Worm (Caenorhabditis elegans) whole organism, early embryonic: ENCODE data around the gene B0244.5.

Experiments used
- B0310.2 ChIP-seq: sonication (generic microtip); optimal IDR thresholded peaks from 2 replicates; lab custom pipeline; 2016; ENCODE audit warnings: mild to moderate bottlenecking, missing genetic modification characterization, missing compliant biosample characterization
- F13C5.2 ChIP-seq: sonication (generic microtip); optimal IDR thresholded peaks from 2 replicates; lab custom pipeline; 2017; ENCODE audit warnings: mild to moderate bottlenecking, missing genetic modification characterization, inconsistent platforms, missing compliant biosample characterization
- aly-1 ChIP-seq: sonication (generic microtip); optimal IDR thresholded peaks from 2 replicates; lab custom pipeline; 2016; ENCODE audit warnings: missing genetic modification characterization, missing compliant biosample characterization
- ama-1 ChIP-seq: fragments of 150-350 bp; optimal IDR thresholded peaks from 2 replicates; lab custom pipeline; 2014
- ceh-13 ChIP-seq: fragments of 200-800 bp; sonication (Bioruptor generic); optimal IDR thresholded peaks from 2 replicates; lab custom pipeline; 2018; ENCODE audit warnings: mild to moderate bottlenecking, missing genetic modification characterization, missing compliant biosample characterization
- ceh-36 ChIP-seq: sonication (generic microtip); optimal IDR thresholded peaks from 2 replicates; lab custom pipeline; 2016; ENCODE audit warnings: missing genetic modification characterization, inconsistent platforms, missing compliant biosample characterization
- ets-7 ChIP-seq: sonication (generic microtip); optimal IDR thresholded peaks from 2 replicates; lab custom pipeline; 2016; ENCODE audit warnings: missing genotype, missing genetic modification characterization, missing compliant biosample characterization
- flt-1 ChIP-seq: fragments of 200-800 bp; sonication (Bioruptor generic); IDR thresholded peaks from 2 replicates; pipeline ENCODE4 v1.3.6; 2022; ENCODE audit warnings: missing genetic modification characterization, missing compliant biosample characterization
- hmbx-1 ChIP-seq: sonication (generic microtip); optimal IDR thresholded peaks from 2 replicates; lab custom pipeline; 2016; ENCODE audit warnings: mild to moderate bottlenecking, missing genetic modification characterization, missing compliant biosample characterization
- hmg-4 ChIP-seq: fragments of 200-800 bp; sonication (Bioruptor generic); optimal IDR thresholded peaks from 2 replicates; lab custom pipeline; 2018; ENCODE audit warnings: mild to moderate bottlenecking, missing genetic modification characterization, missing compliant biosample characterization
- hnd-1 ChIP-seq: sonication (generic microtip); optimal IDR thresholded peaks from 2 replicates; lab custom pipeline; 2016; ENCODE audit warnings: missing genetic modification characterization, missing compliant biosample characterization
- pes-1 ChIP-seq: fragments of 200-800 bp; sonication (Bioruptor generic); IDR thresholded peaks from 2 replicates; pipeline ENCODE4 v1.3.6; 2022; ENCODE audit warnings: missing genetic modification reagents, missing genetic modification characterization, missing compliant biosample characterization
- scrt-1 ChIP-seq: fragments of 200-800 bp; sonication (Bioruptor generic); IDR thresholded peaks from 2 replicates; pipeline ENCODE4 v1.3.6; 2022; ENCODE audit warnings: missing genetic modification characterization, missing compliant biosample characterization
- sea-1 ChIP-seq: fragments of 200-800 bp; sonication (Bioruptor generic); conservative IDR thresholded peaks from 2 replicates; pipeline ENCODE4 v1.3.6; 2022; ENCODE audit warnings: missing genetic modification characterization, missing compliant biosample characterization
- tbx-11 ChIP-seq: fragments of 200-800 bp; sonication (Bioruptor generic); IDR thresholded peaks from 2 replicates; pipeline ENCODE4 v1.3.6; 2022; ENCODE audit warnings: missing genetic modification characterization, missing compliant biosample characterization
- tbx-37 ChIP-seq: fragments of 200-800 bp; sonication (Bioruptor generic); conservative IDR thresholded peaks from 2 replicates; pipeline ENCODE4 v1.3.6; 2022; ENCODE audit warnings: missing genetic modification reagents, missing genetic modification characterization, missing compliant biosample characterization
- tra-4 ChIP-seq: sonication (generic microtip); optimal IDR thresholded peaks from 2 replicates; lab custom pipeline; 2017; ENCODE audit warnings: missing genetic modification characterization, missing compliant biosample characterization

The B0244.5 gene

DNA sequence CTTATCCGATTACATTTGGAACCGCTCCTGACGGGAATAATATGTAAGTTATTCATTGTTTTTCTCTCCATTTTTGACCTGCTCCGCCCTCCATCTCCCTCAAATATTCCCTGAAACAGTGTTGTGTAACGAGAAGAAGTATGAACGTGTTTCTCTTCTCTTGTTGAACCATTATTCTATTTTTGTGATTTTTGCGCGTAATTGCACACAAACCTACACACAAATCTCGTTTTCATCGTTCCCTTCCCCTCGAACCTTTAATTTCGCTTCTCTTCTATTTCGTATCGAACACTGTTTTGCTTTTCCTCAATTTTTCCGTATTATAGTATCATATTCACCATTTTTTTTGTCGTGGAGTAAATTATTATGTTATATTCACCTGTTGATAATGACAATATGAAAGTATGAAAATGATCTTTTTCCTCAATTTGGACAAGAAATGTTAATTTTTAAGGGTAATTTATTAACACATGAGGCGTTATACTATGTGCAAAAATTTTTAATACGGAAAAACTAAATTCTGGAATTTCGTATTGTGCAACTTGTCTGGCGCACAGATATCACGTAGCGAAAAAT is 27.4 kb upstream of the B0244.5 start:
- TF ChIP-seq tra-4 (tag; lab: Kevin White, UChicago), result no peak
- no peak for TF ChIP-seq hnd-1 (tag; lab: Kevin White, UChicago)
- no peak for TF ChIP-seq flt-1 (GFP tag; lab: Robert Waterston, UW)
- TF ChIP-seq ets-7 (tag; lab: Kevin White, UChicago), result no peak
- no peak for TF ChIP-seq B0310.2
- no peak for TF ChIP-seq ama-1 (lab: Kevin White, UChicago)
- TF ChIP-seq scrt-1 (GFP tag; lab: Robert Waterston, UW), result no peak
- no peak for TF ChIP-seq tbx-37 (GFP tag; lab: Robert Waterston, UW)
- no peak for TF ChIP-seq hmg-4
- no peak for TF ChIP-seq hmbx-1 (tag; lab: Kevin White, UChicago)
- TF ChIP-seq sea-1 (GFP tag; lab: Robert Waterston, UW), result no peak
- TF ChIP-seq tbx-11 (GFP tag; lab: Robert Waterston, UW), result no peak
- TF ChIP-seq aly-1 (tag; lab: Kevin White, UChicago), result no peak
- TF ChIP-seq F13C5.2, result no peak
- TF ChIP-seq ceh-36 (tag; lab: Kevin White, UChicago), result no peak
- TF ChIP-seq pes-1 (GFP tag; lab: Robert Waterston, UW), result no peak
- no peak for TF ChIP-seq ceh-13 (GFP tag; lab: Kevin White, UChicago)

DNA sequence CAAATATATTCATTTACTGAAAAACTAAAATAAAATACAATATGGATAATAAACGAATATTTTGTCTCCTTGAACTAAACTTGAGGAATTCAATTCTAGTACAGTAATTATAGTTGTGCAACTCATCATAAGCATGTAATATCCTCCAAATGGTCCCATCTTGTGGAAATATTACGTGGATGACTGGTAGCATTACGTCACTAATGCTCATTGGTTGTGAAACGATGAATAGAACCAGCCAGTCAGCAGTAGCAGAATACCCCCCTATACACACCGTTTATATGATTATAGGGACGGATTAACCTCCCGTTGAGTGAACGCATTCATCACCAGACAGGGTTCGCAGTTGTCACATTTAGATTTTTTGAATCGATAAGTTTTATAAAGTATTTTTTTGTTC is 26.3 kb upstream of the B0244.5 start:
- TF ChIP-seq hmg-4 (no peak), hnd-1 (tag; lab: Kevin White, UChicago) (no peak), ceh-13 (GFP tag; lab: Kevin White, UChicago) (no peak), aly-1 (tag; lab: Kevin White, UChicago) (no peak), hmbx-1 (tag; lab: Kevin White, UChicago) (no peak), tra-4 (tag; lab: Kevin White, UChicago) (no peak), ama-1 (lab: Kevin White, UChicago) (no peak), ets-7 (tag; lab: Kevin White, UChicago) (no peak), pes-1 (GFP tag; lab: Robert Waterston, UW) (no peak), tbx-37 (GFP tag; lab: Robert Waterston, UW) (no peak)

DNA sequence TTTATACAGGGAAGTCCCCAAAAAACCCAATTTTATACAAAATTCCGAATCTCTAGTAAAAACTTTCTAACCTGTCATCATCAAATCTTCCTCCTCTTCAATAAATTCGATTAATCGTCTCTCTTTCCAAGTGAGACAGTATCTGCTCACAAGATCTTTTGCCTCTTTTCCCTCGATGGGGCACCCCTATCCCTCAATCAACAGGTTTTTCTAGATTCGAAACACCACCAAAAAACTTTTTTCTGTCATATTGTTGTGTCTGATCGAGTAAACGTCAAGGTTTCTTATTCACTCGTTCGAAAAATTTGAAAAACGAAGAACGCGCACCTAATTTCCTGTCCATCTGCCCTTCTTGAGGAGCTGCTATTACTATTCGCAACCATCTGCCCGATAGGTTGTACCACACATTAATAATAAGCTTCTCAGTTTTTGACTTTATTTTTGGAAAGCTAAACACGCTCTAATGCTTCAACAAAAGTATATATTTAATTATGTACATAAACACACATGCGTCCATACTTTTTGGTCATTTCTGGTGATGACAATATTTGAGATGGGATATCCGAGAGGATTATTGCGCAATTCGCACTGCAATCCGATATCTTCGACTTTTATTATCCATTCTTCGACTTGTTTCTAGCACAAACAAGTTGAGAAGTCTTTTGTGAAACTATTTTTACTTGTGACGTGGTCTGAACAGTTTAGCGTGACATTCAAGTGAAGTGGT is 25.4 kb upstream of the B0244.5 start:
- no peak for TF ChIP-seq B0310.2
- TF ChIP-seq ceh-13 (GFP tag; lab: Kevin White, UChicago), result no peak
- no peak for TF ChIP-seq scrt-1 (GFP tag; lab: Robert Waterston, UW)
- TF ChIP-seq ets-7 (tag; lab: Kevin White, UChicago), result no peak
- TF ChIP-seq aly-1 (tag; lab: Kevin White, UChicago), result no peak
- TF ChIP-seq F13C5.2, result no peak
- no peak for TF ChIP-seq hnd-1 (tag; lab: Kevin White, UChicago)
- no peak for TF ChIP-seq hmbx-1 (tag; lab: Kevin White, UChicago)
- no peak for TF ChIP-seq tbx-11 (GFP tag; lab: Robert Waterston, UW)
- no peak for TF ChIP-seq sea-1 (GFP tag; lab: Robert Waterston, UW)

DNA sequence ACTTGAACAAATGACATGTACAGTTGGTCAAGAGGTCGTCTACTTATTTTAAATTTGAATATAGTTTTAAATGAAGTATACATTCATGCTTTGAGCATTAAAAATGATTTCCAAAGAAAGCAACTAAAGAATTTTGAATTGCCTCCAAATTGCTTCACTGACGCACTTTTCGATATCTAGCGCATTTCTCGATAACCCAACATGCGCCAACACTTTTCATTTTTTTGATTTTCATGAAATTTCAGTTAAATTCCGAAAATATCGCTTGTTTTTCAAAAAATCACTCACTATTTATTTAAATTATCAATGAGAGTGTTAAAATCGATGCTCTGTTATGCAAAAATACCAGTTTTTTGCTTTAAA is 24.9 kb upstream of the B0244.5 start:
- TF ChIP-seq hmbx-1 (tag; lab: Kevin White, UChicago), result no peak
- TF ChIP-seq ama-1 (lab: Kevin White, UChicago), result no peak
- no peak for TF ChIP-seq flt-1 (GFP tag; lab: Robert Waterston, UW)
- TF ChIP-seq sea-1 (GFP tag; lab: Robert Waterston, UW), result no peak
- TF ChIP-seq hnd-1 (tag; lab: Kevin White, UChicago), result no peak
- TF ChIP-seq tbx-37 (GFP tag; lab: Robert Waterston, UW), result no peak
- no peak for TF ChIP-seq scrt-1 (GFP tag; lab: Robert Waterston, UW)
- TF ChIP-seq F13C5.2, result no peak
- no peak for TF ChIP-seq tbx-11 (GFP tag; lab: Robert Waterston, UW)
- no peak for TF ChIP-seq aly-1 (tag; lab: Kevin White, UChicago)

DNA sequence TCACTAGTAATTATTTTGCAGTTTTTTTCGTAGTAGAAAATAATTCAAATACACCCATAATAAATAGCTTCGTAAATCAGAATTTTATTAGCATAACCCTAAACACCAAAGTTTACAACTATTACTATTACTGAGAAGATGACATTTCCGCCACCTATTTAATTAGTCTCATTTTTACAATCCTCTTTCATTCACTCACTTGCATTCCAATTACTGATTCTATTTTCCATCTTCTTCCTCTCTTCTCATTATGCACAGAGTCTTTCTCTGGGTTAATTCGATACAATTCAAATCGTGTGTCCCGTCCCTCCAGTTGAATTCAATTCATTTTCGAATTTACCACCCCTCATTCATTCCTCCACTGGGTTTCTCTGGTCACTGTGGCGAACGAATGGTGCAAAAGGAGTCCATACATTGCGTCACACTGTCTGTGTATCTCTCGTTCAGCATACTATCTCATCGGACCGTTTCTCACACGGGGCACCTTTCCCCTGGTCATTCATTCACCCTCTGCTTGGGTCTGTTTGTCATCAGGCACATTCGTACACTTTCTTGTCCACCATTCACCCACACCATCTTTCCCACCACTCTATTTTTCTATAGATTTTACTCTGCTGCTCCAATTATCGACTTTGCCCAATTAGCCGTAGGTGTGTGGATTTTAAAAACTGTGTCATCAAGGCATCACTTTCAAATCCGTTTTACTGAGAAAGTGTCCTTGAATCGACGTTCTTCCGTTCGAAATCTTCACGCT is 24.2 kb upstream of the B0244.5 start:
- TF ChIP-seq scrt-1 (GFP tag; lab: Robert Waterston, UW) (0 out of 2 replicates have a peak, but pooled peaks have one; percentile 9), F13C5.2 (no peak), hmg-4 (peak; percentile 27), ets-7 (tag; lab: Kevin White, UChicago) (no peak), ama-1 (lab: Kevin White, UChicago) (no peak), pes-1 (GFP tag; lab: Robert Waterston, UW) (no peak), ceh-13 (GFP tag; lab: Kevin White, UChicago) (no peak), aly-1 (tag; lab: Kevin White, UChicago) (peak; percentile 51), hnd-1 (tag; lab: Kevin White, UChicago) (no peak), tbx-37 (GFP tag; lab: Robert Waterston, UW) (no peak), tbx-11 (GFP tag; lab: Robert Waterston, UW) (no peak)

DNA sequence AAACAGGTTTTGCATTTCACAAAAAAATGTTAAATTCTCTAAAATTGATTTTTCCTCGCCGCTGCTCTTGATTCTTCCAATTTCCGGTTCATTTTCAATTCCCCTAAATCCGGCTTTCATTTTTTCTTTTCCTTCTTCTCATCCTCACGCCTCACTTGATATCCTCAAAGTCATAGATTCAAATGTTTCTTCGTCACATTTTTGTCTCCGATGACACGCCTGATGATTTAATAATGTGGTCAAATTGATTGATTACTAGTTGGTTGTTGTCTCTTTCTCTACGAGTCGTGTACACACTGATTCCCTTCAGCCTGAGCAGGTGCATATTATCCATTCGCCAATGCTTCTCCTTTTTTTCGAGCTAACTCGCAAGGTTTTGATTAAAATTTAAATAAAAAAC is 23.2 kb upstream of the B0244.5 start:
- no peak for TF ChIP-seq hnd-1 (tag; lab: Kevin White, UChicago)
- TF ChIP-seq tra-4 (tag; lab: Kevin White, UChicago), result no peak
- no peak for TF ChIP-seq ets-7 (tag; lab: Kevin White, UChicago)
- TF ChIP-seq flt-1 (GFP tag; lab: Robert Waterston, UW), result no peak
- no peak for TF ChIP-seq B0310.2
- TF ChIP-seq pes-1 (GFP tag; lab: Robert Waterston, UW), result no peak
- no peak for TF ChIP-seq hmg-4
- TF ChIP-seq ceh-36 (tag; lab: Kevin White, UChicago), result no peak
- no peak for TF ChIP-seq sea-1 (GFP tag; lab: Robert Waterston, UW)
- no peak for TF ChIP-seq aly-1 (tag; lab: Kevin White, UChicago)
- no peak for TF ChIP-seq F13C5.2
- TF ChIP-seq scrt-1 (GFP tag; lab: Robert Waterston, UW), result no peak
- no peak for TF ChIP-seq ceh-13 (GFP tag; lab: Kevin White, UChicago)
- no peak for TF ChIP-seq tbx-11 (GFP tag; lab: Robert Waterston, UW)
